Worm (Caenorhabditis elegans) whole organism, young adult: Measurements from ENCODE around the gene srw-9.

Experiments used
- C17E4.6 ChIP-seq: fragments of 200-800 bp; sonication (Bioruptor generic); IDR thresholded peaks from 2 replicates; pipeline ENCODE4 v1.3.6; 2022; ENCODE audit warnings: missing genetic modification reagents, missing genetic modification characterization, missing compliant biosample characterization
- F39B2.1 ChIP-seq: fragments of 200-800 bp; sonication (Bioruptor generic); IDR thresholded peaks from 2 replicates; pipeline ENCODE4 v1.3.6; 2022; ENCODE audit warnings: missing genetic modification reagents, missing genetic modification characterization, missing compliant biosample characterization
- ama-1 ChIP-seq, 3 experiments: fragments of 150-350 bp in 1 of 3; sonication (generic microtip) in 2 of 3; optimal IDR thresholded peaks; 2 replicates each; lab custom pipeline; 2014 to 2018; ENCODE audit warnings: missing biosample characterization in 2 of 3, missing genetic modification characterization in 2 of 3, missing genetic modification reagents in 2 of 3
- cebp-2 ChIP-seq: fragments of 200-800 bp; sonication (Bioruptor generic); IDR thresholded peaks from 2 replicates; pipeline ENCODE4 v1.3.6; 2022; ENCODE audit warnings: missing genetic modification characterization, missing compliant biosample characterization
- dpl-1 ChIP-seq: fragments of 150-350 bp; optimal IDR thresholded peaks from 2 replicates; lab custom pipeline; 2014; ENCODE audit warnings: missing biosample characterization, missing genetic modification reagents, missing genetic modification characterization
- pha-4 ChIP-seq: fragments of 150-350 bp; sonication (generic microtip); optimal IDR thresholded peaks from 2 replicates; lab custom pipeline; 2014; ENCODE audit warnings: missing biosample characterization, missing genetic modification reagents, missing genetic modification characterization
- rpc-1 ChIP-seq, 2 experiments: fragments of 150-350 bp in 1 of 2; sonication (generic microtip) in 1 of 2; optimal IDR thresholded peaks; 2 replicates each; lab custom pipeline; 2014 to 2018; ENCODE audit warnings: missing biosample characterization in 1 of 2, missing genetic modification characterization in 1 of 2, missing genetic modification reagents in 1 of 2, missing genotype in 1 of 2
- snpc-4 ChIP-seq, 5 experiments: fragments of 150-350 bp in 1 of 5; sonication (generic microtip) in 4 of 5; optimal IDR thresholded peaks; 2 replicates each; lab custom pipeline; 2014 to 2018; ENCODE audit warnings: missing genetic modification characterization in 5 of 5, missing biosample characterization in 3 of 5, antibody characterized with exemption in 2 of 5, mild to moderate bottlenecking in 2 of 5, missing compliant biosample characterization in 2 of 5, missing genotype in 2 of 5, moderate library complexity in 2 of 5, missing genetic modification reagents in 1 of 5
- unc-130 ChIP-seq: sonication (generic microtip); optimal IDR thresholded peaks from 2 replicates; lab custom pipeline; 2016; ENCODE audit warnings: missing genetic modification reagents, missing genetic modification characterization, missing compliant biosample characterization
- xnd-1 ChIP-seq: sonication (generic microtip); optimal IDR thresholded peaks from 2 replicates; lab custom pipeline; 2016; ENCODE audit warnings: missing genotype, missing genetic modification reagents, missing genetic modification characterization, missing compliant biosample characterization

ce11 chrIII:12800529-12800928 lies 43.1 kb downstream of the srw-9 start:
- TF ChIP-seq F39B2.1 (GFP tag; lab: Robert Waterston, UW) (no peak), C17E4.6 (no peak), dpl-1 (GFP tag; lab: Kevin White, UChicago) (no peak), unc-130 (GFP tag; lab: Kevin White, UChicago) (no peak), snpc-4 (GFP tag; optimal IDR thresholded peaks at IDR 0.05; lab: Kevin White, UChicago) (no peak), snpc-4 (tag; optimal IDR thresholded peaks at IDR 0.05; lab: Kevin White, UChicago) (no peak), ama-1 (optimal IDR thresholded peaks at IDR 0.05; lab: Kevin White, UChicago) (no peak), ama-1 (GFP tag; optimal IDR thresholded peaks at IDR 0.05; lab: Kevin White, UChicago) (no peak), cebp-2 (GFP tag; lab: Robert Waterston, UW) (no peak), pha-4 (tag; lab: Kevin White, UChicago) (no peak), rpc-1 (optimal IDR thresholded peaks at IDR 0.05; lab: Kevin White, UChicago) (no peak), rpc-1 (tag; optimal IDR thresholded peaks at IDR 0.05; lab: Kevin White, UChicago) (no peak), xnd-1 (no peak)
